Fruit fly (Drosophila melanogaster) whole organism, prepupa: ENCODE measurements around the gene CG5968.

Source experiments
- Blimp-1 ChIP-seq: fragments of 200-800 bp; sonication (Bioruptor generic); optimal IDR thresholded peaks from 3 replicates; lab custom pipeline; 2017; ENCODE audit warnings: missing biosample characterization, missing genetic modification characterization, mild to moderate bottlenecking, moderate library complexity, missing genetic modification reagents
- CG10631 ChIP-seq: fragments of 200-800 bp; sonication (Bioruptor generic); optimal IDR thresholded peaks from 2 replicates; lab custom pipeline; 2016; ENCODE audit warnings: missing biosample characterization, missing genetic modification characterization
- CG10669 ChIP-seq: fragments of 200-800 bp; sonication (Bioruptor generic); optimal IDR thresholded peaks from 3 replicates; lab custom pipeline; 2018; ENCODE audit warnings: missing biosample characterization, mild to moderate bottlenecking, missing genetic modification characterization, moderate library complexity
- CG11294 ChIP-seq: fragments of 200-800 bp; sonication (Bioruptor generic); IDR thresholded peaks from 2 replicates; pipeline ENCODE4 v1.3.6; 2022; ENCODE audit warnings: missing biosample characterization, missing genetic modification characterization
- CG11762 ChIP-seq: fragments of 200-800 bp; sonication (Bioruptor generic); optimal IDR thresholded peaks from 3 replicates; lab custom pipeline; 2016; ENCODE audit warnings: missing biosample characterization, missing genetic modification characterization; ENCODE audit not compliant: insufficient read depth
- CG11902 ChIP-seq: fragments of 200-800 bp; sonication (Bioruptor generic); optimal IDR thresholded peaks from 3 replicates; lab custom pipeline; 2016; ENCODE audit warnings: missing biosample characterization, missing genetic modification characterization
- CG15336 ChIP-seq: fragments of 200-800 bp; sonication (Bioruptor generic); IDR thresholded peaks from 2 replicates; pipeline ENCODE4 v1.3.6; 2022; ENCODE audit warnings: missing biosample characterization, missing genetic modification characterization
- CG1621 ChIP-seq: fragments of 200-800 bp; sonication (Bioruptor generic); optimal IDR thresholded peaks from 3 replicates; lab custom pipeline; 2018; ENCODE audit warnings: missing biosample characterization, mild to moderate bottlenecking, missing genetic modification characterization
- CG3032 ChIP-seq: fragments of 200-800 bp; optimal IDR thresholded peaks from 2 replicates; lab custom pipeline; 2019; ENCODE audit warnings: missing biosample characterization, mild to moderate bottlenecking, missing genetic modification characterization, moderate library complexity
- CG31627 ChIP-seq: fragments of 200-800 bp; sonication (Bioruptor generic); optimal IDR thresholded peaks from 3 replicates; lab custom pipeline; 2016; ENCODE audit warnings: missing biosample characterization, missing genetic modification characterization
- CG32006 ChIP-seq: fragments of 200-800 bp; sonication (Bioruptor generic); optimal IDR thresholded peaks from 3 replicates; lab custom pipeline; 2017; ENCODE audit warnings: missing biosample characterization, mild to moderate bottlenecking, missing genetic modification characterization
- CG34406 ChIP-seq: fragments of 200-800 bp; sonication (Bioruptor generic); optimal IDR thresholded peaks from 3 replicates; lab custom pipeline; 2016; ENCODE audit warnings: missing biosample characterization, missing genetic modification characterization
- CG3919 ChIP-seq: fragments of 200-800 bp; sonication (Bioruptor generic); optimal IDR thresholded peaks from 3 replicates; lab custom pipeline; 2016; ENCODE audit warnings: missing biosample characterization, missing genetic modification characterization
- CG4318 ChIP-seq: fragments of 200-800 bp; sonication (Bioruptor generic); optimal IDR thresholded peaks from 3 replicates; lab custom pipeline; 2017; ENCODE audit warnings: missing biosample characterization, mild to moderate bottlenecking, missing genetic modification characterization
- CG6276 ChIP-seq: fragments of 200-800 bp; sonication (Bioruptor generic); optimal IDR thresholded peaks from 2 replicates; lab custom pipeline; 2017; ENCODE audit warnings: missing biosample characterization, mild to moderate bottlenecking, missing genetic modification characterization
- CG6792 ChIP-seq: fragments of 200-800 bp; sonication (Bioruptor generic); optimal IDR thresholded peaks from 3 replicates; lab custom pipeline; 2016; ENCODE audit warnings: missing biosample characterization, missing genetic modification characterization
- CG6808 ChIP-seq: fragments of 200-800 bp; sonication (Bioruptor generic); optimal IDR thresholded peaks from 3 replicates; lab custom pipeline; 2017; ENCODE audit warnings: missing biosample characterization, missing genetic modification characterization, mild to moderate bottlenecking, moderate library complexity, missing genetic modification reagents
- CG6854 ChIP-seq: fragments of 200-800 bp; sonication (Bioruptor generic); optimal IDR thresholded peaks from 2 replicates; lab custom pipeline; 2017; ENCODE audit warnings: missing biosample characterization, mild to moderate bottlenecking, missing genetic modification characterization
- CG7368 ChIP-seq: fragments of 200-800 bp; sonication (Bioruptor generic); optimal IDR thresholded peaks from 3 replicates; lab custom pipeline; 2016; ENCODE audit warnings: missing biosample characterization, missing genetic modification characterization
- CG8119 ChIP-seq: fragments of 200-800 bp; sonication (Bioruptor generic); IDR thresholded peaks from 3 replicates; pipeline ENCODE4 v1.3.6; 2022; ENCODE audit warnings: missing biosample characterization, missing genetic modification characterization
- CG8319 ChIP-seq: fragments of 200-800 bp; sonication (Bioruptor generic); optimal IDR thresholded peaks from 3 replicates; lab custom pipeline; 2016; ENCODE audit warnings: missing biosample characterization, missing genetic modification characterization
- CG8632 ChIP-seq: fragments of 200-800 bp; sonication (Bioruptor generic); optimal IDR thresholded peaks from 3 replicates; lab custom pipeline; 2016; ENCODE audit warnings: missing biosample characterization, missing genetic modification characterization
- CG9139 ChIP-seq: fragments of 200-800 bp; sonication (Bioruptor generic); optimal IDR thresholded peaks from 3 replicates; lab custom pipeline; 2017; ENCODE audit warnings: missing biosample characterization, mild to moderate bottlenecking, missing genetic modification characterization
- Eip75B ChIP-seq: fragments of 200-800 bp; sonication (Bioruptor generic); optimal IDR thresholded peaks from 3 replicates; lab custom pipeline; 2016; ENCODE audit warnings: missing biosample characterization, missing genetic modification characterization
- Eip78C ChIP-seq: fragments of 200-800 bp; sonication (Bioruptor generic); peaks from one replicate; lab custom pipeline; 2016; ENCODE audit warnings: missing biosample characterization, missing genetic modification characterization
- Eip93F ChIP-seq: fragments of 200-800 bp; sonication (Bioruptor generic); optimal IDR thresholded peaks from 2 replicates; lab custom pipeline; 2016; ENCODE audit warnings: missing biosample characterization, mild to moderate bottlenecking, missing genetic modification characterization
- Ets21C ChIP-seq: fragments of 200-800 bp; sonication (Bioruptor generic); optimal IDR thresholded peaks from 3 replicates; lab custom pipeline; 2016; ENCODE audit warnings: missing biosample characterization, missing genetic modification characterization
- Gug ChIP-seq: fragments of 200-800 bp; sonication (Bioruptor generic); IDR thresholded peaks from 2 replicates; pipeline ENCODE4 v1.3.6; 2022; ENCODE audit warnings: missing biosample characterization, missing genetic modification characterization
- Hr4 ChIP-seq: fragments of 200-800 bp; sonication (Bioruptor generic); optimal IDR thresholded peaks from 3 replicates; lab custom pipeline; 2016; ENCODE audit warnings: missing biosample characterization, missing genetic modification characterization
- Lpt ChIP-seq: fragments of 200-800 bp; sonication (Bioruptor generic); optimal IDR thresholded peaks from 3 replicates; lab custom pipeline; 2016; ENCODE audit warnings: missing biosample characterization, missing genetic modification characterization
- Met ChIP-seq: fragments of 200-800 bp; sonication (Bioruptor generic); optimal IDR thresholded peaks from 3 replicates; lab custom pipeline; 2016; ENCODE audit warnings: missing biosample characterization, missing genetic modification characterization
- Smox ChIP-seq: fragments of 200-800 bp; sonication (Bioruptor generic); optimal IDR thresholded peaks from 3 replicates; lab custom pipeline; 2016; ENCODE audit warnings: missing biosample characterization, missing genetic modification characterization
- Sox102F ChIP-seq: fragments of 200-800 bp; sonication (Bioruptor generic); optimal IDR thresholded peaks from 2 replicates; lab custom pipeline; 2016; ENCODE audit warnings: missing biosample characterization, mild to moderate bottlenecking, missing genetic modification characterization
- Sox14 ChIP-seq: fragments of 200-800 bp; sonication (Bioruptor generic); optimal IDR thresholded peaks from 3 replicates; lab custom pipeline; 2016; ENCODE audit warnings: missing biosample characterization, missing genetic modification characterization
- Sox15 ChIP-seq: fragments of 200-800 bp; sonication (Bioruptor generic); optimal IDR thresholded peaks from 3 replicates; lab custom pipeline; 2016; ENCODE audit warnings: missing biosample characterization, missing genetic modification characterization
- achi ChIP-seq: fragments of 200-800 bp; sonication (Bioruptor generic); optimal IDR thresholded peaks from 3 replicates; lab custom pipeline; 2016; ENCODE audit warnings: missing biosample characterization, missing genetic modification characterization
- acj6 ChIP-seq: fragments of 200-800 bp; sonication (Bioruptor generic); optimal IDR thresholded peaks from 3 replicates; lab custom pipeline; 2016; ENCODE audit warnings: missing biosample characterization, missing genetic modification characterization
- cyc ChIP-seq: fragments of 200-800 bp; sonication (Bioruptor generic); optimal IDR thresholded peaks from 3 replicates; lab custom pipeline; 2016; ENCODE audit warnings: missing biosample characterization, missing genetic modification characterization
- dac ChIP-seq: fragments of 200-800 bp; sonication (Bioruptor generic); optimal IDR thresholded peaks from 2 replicates; lab custom pipeline; 2017; ENCODE audit warnings: missing biosample characterization, mild to moderate bottlenecking, missing genetic modification characterization
- dsx ChIP-seq: fragments of 200-800 bp; optimal IDR thresholded peaks from 3 replicates; lab custom pipeline; 2019; ENCODE audit warnings: missing biosample characterization, mild to moderate bottlenecking, missing genetic modification characterization, moderate library complexity; ENCODE audit not compliant: poor library complexity, severe bottlenecking
- eg ChIP-seq: fragments of 200-800 bp; sonication (Bioruptor generic); IDR thresholded peaks from 3 replicates; pipeline ENCODE4 v1.3.6; 2022; ENCODE audit warnings: missing biosample characterization, missing genetic modification characterization
- esn ChIP-seq: fragments of 200-800 bp; sonication (Bioruptor generic); optimal IDR thresholded peaks from 2 replicates; lab custom pipeline; 2016; ENCODE audit warnings: missing biosample characterization, mild to moderate bottlenecking, missing genetic modification characterization, moderate library complexity
- fkh ChIP-seq: fragments of 200-800 bp; sonication (Bioruptor generic); optimal IDR thresholded peaks from 3 replicates; lab custom pipeline; 2017; ENCODE audit warnings: missing biosample characterization, mild to moderate bottlenecking, missing genetic modification characterization, moderate library complexity
- lz ChIP-seq: fragments of 200-800 bp; sonication (Bioruptor generic); optimal IDR thresholded peaks from 3 replicates; lab custom pipeline; 2016; ENCODE audit warnings: missing biosample characterization, missing genetic modification characterization
- net ChIP-seq: fragments of 200-800 bp; sonication (Bioruptor generic); optimal IDR thresholded peaks from 3 replicates; lab custom pipeline; 2016; ENCODE audit warnings: missing biosample characterization, missing genetic modification characterization
- pdm3 ChIP-seq: fragments of 200-800 bp; sonication (Bioruptor generic); optimal IDR thresholded peaks from 3 replicates; lab custom pipeline; 2016; ENCODE audit warnings: missing biosample characterization, missing genetic modification characterization
- salr ChIP-seq, 2 experiments: fragments of 200-800 bp; sonication (Bioruptor generic); optimal IDR thresholded peaks; 3 replicates each; lab custom pipeline; 2016 to 2018; ENCODE audit warnings: missing biosample characterization in 2 of 2, missing genetic modification characterization in 2 of 2, mild to moderate bottlenecking in 1 of 2
- spab ChIP-seq: fragments of 200-800 bp; sonication (Bioruptor generic); optimal IDR thresholded peaks from 2 replicates; lab custom pipeline; 2017; ENCODE audit warnings: missing biosample characterization, mild to moderate bottlenecking, missing genetic modification characterization, missing genetic modification reagents
- ss ChIP-seq, 2 experiments: fragments of 200-800 bp; sonication (Bioruptor generic); optimal IDR thresholded peaks; 2 replicates in 1 of 2; 3 replicates in 1 of 2; lab custom pipeline; 2017 to 2018; ENCODE audit warnings: mild to moderate bottlenecking in 2 of 2, missing biosample characterization in 2 of 2, missing genetic modification characterization in 2 of 2, moderate library complexity in 1 of 2
- svp ChIP-seq: fragments of 200-800 bp; sonication (Bioruptor generic); peaks from one replicate; lab custom pipeline; 2016; ENCODE audit warnings: missing biosample characterization, missing genetic modification characterization
- vri ChIP-seq: fragments of 200-800 bp; sonication (Bioruptor generic); optimal IDR thresholded peaks from 3 replicates; lab custom pipeline; 2016; ENCODE audit warnings: missing biosample characterization, mild to moderate bottlenecking, missing genetic modification characterization

The CG5968 gene

dm6 chr2L:16532702-16533385 is 16.9 kb downstream of the CG5968 start, which contains the start of gene CG5953:
Gene CG5953, minus strand, starts transcription at chr2L:16532877.
- peak; percentile 97 for TF ChIP-seq Sox102F (GFP tag; lab: Kevin White, UChicago)
- TF ChIP-seq Hr4 (GFP tag; lab: Kevin White, UChicago), result peak; percentile 98
- peak; percentile 97 for TF ChIP-seq CG6854 (GFP tag; lab: Kevin White, UChicago)
- TF ChIP-seq Smox (GFP tag; lab: Kevin White, UChicago), result peak; percentile 97
- TF ChIP-seq Lpt (GFP tag; lab: Kevin White, UChicago), result peak; percentile 98
- TF ChIP-seq CG11762 (GFP tag; lab: Kevin White, UChicago), result peak; percentile 97
- peak; percentile 99 for TF ChIP-seq Sox14 (GFP tag; lab: Kevin White, UChicago)
- TF ChIP-seq pdm3 (GFP tag; lab: Kevin White, UChicago), result peak; percentile 97
- peak; percentile 98 for TF ChIP-seq CG34406 (GFP tag; lab: Kevin White, UChicago)
- peak; percentile 87 for TF ChIP-seq vri
- TF ChIP-seq CG6808, result peak; percentile 97
- TF ChIP-seq salr (GFP tag; optimal IDR thresholded peaks at IDR 0.05; lab: Kevin White, UChicago), result peak; percentile 93 to 97
- peak; percentile 99 for TF ChIP-seq CG15336 (GFP tag; lab: Robert Waterston, UW)
- peak; percentile 99 for TF ChIP-seq Eip78C (GFP tag; lab: Kevin White, UChicago)
- TF ChIP-seq CG10669 (GFP tag; lab: Kevin White, UChicago), result peak; percentile 98
- TF ChIP-seq CG7368 (GFP tag; lab: Kevin White, UChicago), result peak; percentile 94
- peak; percentile 98 for TF ChIP-seq CG3032 (tag; lab: Kevin White, UChicago)
- peak; percentile 98 for TF ChIP-seq esn (GFP tag; lab: Kevin White, UChicago)
- peak; percentile 96 for TF ChIP-seq Sox15 (GFP tag; lab: Kevin White, UChicago)
- peak; percentile 99 for TF ChIP-seq CG32006 (GFP tag; lab: Kevin White, UChicago)
- peak; percentile 97 for TF ChIP-seq achi (GFP tag; lab: Kevin White, UChicago)
- peak; percentile 97 for TF ChIP-seq CG3919 (GFP tag; lab: Kevin White, UChicago)
- TF ChIP-seq CG4318 (GFP tag; lab: Kevin White, UChicago), result peak; percentile 97
- peak; percentile 98 for TF ChIP-seq eg (GFP tag; lab: Robert Waterston, UW)
- peak; percentile 97 for TF ChIP-seq Gug
- TF ChIP-seq dsx, result peak; percentile 96
- TF ChIP-seq CG1621 (tag; lab: Kevin White, UChicago), result peak; percentile 96
- TF ChIP-seq Eip93F (GFP tag; lab: Kevin White, UChicago), result peak; percentile 94
- TF ChIP-seq CG31627, result peak; percentile 98
- TF ChIP-seq CG6792 (GFP tag; lab: Kevin White, UChicago), result peak; percentile 97
- TF ChIP-seq CG8119 (GFP tag; lab: Robert Waterston, UW), result peak; percentile 99
- TF ChIP-seq svp (GFP tag; lab: Kevin White, UChicago), result peak; percentile 99
- TF ChIP-seq net (GFP tag; lab: Kevin White, UChicago), result peak; percentile 98
- TF ChIP-seq Met (GFP tag; lab: Kevin White, UChicago), result peak; percentile 98
- peak; percentile 95 for TF ChIP-seq CG8319
- TF ChIP-seq dac (GFP tag; lab: Kevin White, UChicago), result peak; percentile 95
- peak; percentile 97 for TF ChIP-seq CG8632 (GFP tag; lab: Kevin White, UChicago)
- peak; percentile 97 for TF ChIP-seq CG10631 (GFP tag; lab: Kevin White, UChicago)
- TF ChIP-seq spab (GFP tag; lab: Kevin White, UChicago), result peak; percentile 98
- TF ChIP-seq ss (GFP tag; optimal IDR thresholded peaks at IDR 0.05; lab: Kevin White, UChicago), result peak; percentile 98
- peak; percentile 96 for TF ChIP-seq Ets21C (GFP tag; lab: Kevin White, UChicago)
- peak; percentile 98 for TF ChIP-seq Eip75B (GFP tag; lab: Kevin White, UChicago)
- peak; percentile 93 for TF ChIP-seq Blimp-1 (GFP tag; lab: Kevin White, UChicago)
- peak; percentile 96 for TF ChIP-seq CG11294 (GFP tag; lab: Robert Waterston, UW)
- TF ChIP-seq fkh (GFP tag; lab: Kevin White, UChicago), result peak; percentile 87
- peak; percentile 94 for TF ChIP-seq CG9139
- peak; percentile 97 for TF ChIP-seq cyc
- TF ChIP-seq acj6 (GFP tag; lab: Kevin White, UChicago), result peak; percentile 97
- peak; percentile 90 for TF ChIP-seq CG11902
- TF ChIP-seq CG6276, result peak; percentile 98
- peak; percentile 98 for TF ChIP-seq lz
